Fruit fly (Drosophila melanogaster) whole organism, prepupa: ENCODE results near the gene spn-B.

Experiments
- Blimp-1 ChIP-seq: fragments of 200-800 bp; sonication (Bioruptor generic); optimal IDR thresholded peaks from 3 replicates; lab custom pipeline; 2017; ENCODE audit warnings: missing biosample characterization, missing genetic modification characterization, mild to moderate bottlenecking, moderate library complexity, missing genetic modification reagents
- CG10669 ChIP-seq: fragments of 200-800 bp; sonication (Bioruptor generic); optimal IDR thresholded peaks from 3 replicates; lab custom pipeline; 2018; ENCODE audit warnings: missing biosample characterization, mild to moderate bottlenecking, missing genetic modification characterization, moderate library complexity
- CG11294 ChIP-seq: fragments of 200-800 bp; sonication (Bioruptor generic); IDR thresholded peaks from 2 replicates; pipeline ENCODE4 v1.3.6; 2022; ENCODE audit warnings: missing biosample characterization, missing genetic modification characterization
- CG32006 ChIP-seq: fragments of 200-800 bp; sonication (Bioruptor generic); optimal IDR thresholded peaks from 3 replicates; lab custom pipeline; 2017; ENCODE audit warnings: missing biosample characterization, mild to moderate bottlenecking, missing genetic modification characterization
- CG6276 ChIP-seq: fragments of 200-800 bp; sonication (Bioruptor generic); optimal IDR thresholded peaks from 2 replicates; lab custom pipeline; 2017; ENCODE audit warnings: missing biosample characterization, mild to moderate bottlenecking, missing genetic modification characterization
- CG6854 ChIP-seq: fragments of 200-800 bp; sonication (Bioruptor generic); optimal IDR thresholded peaks from 2 replicates; lab custom pipeline; 2017; ENCODE audit warnings: missing biosample characterization, mild to moderate bottlenecking, missing genetic modification characterization
- CG8319 ChIP-seq: fragments of 200-800 bp; sonication (Bioruptor generic); optimal IDR thresholded peaks from 3 replicates; lab custom pipeline; 2016; ENCODE audit warnings: missing biosample characterization, missing genetic modification characterization
- Eip78C ChIP-seq: fragments of 200-800 bp; sonication (Bioruptor generic); peaks from one replicate; lab custom pipeline; 2016; ENCODE audit warnings: missing biosample characterization, missing genetic modification characterization
- Smox ChIP-seq: fragments of 200-800 bp; sonication (Bioruptor generic); optimal IDR thresholded peaks from 3 replicates; lab custom pipeline; 2016; ENCODE audit warnings: missing biosample characterization, missing genetic modification characterization
- Sox14 ChIP-seq: fragments of 200-800 bp; sonication (Bioruptor generic); optimal IDR thresholded peaks from 3 replicates; lab custom pipeline; 2016; ENCODE audit warnings: missing biosample characterization, missing genetic modification characterization
- dsx ChIP-seq: fragments of 200-800 bp; optimal IDR thresholded peaks from 3 replicates; lab custom pipeline; 2019; ENCODE audit warnings: missing biosample characterization, mild to moderate bottlenecking, missing genetic modification characterization, moderate library complexity; ENCODE audit not compliant: poor library complexity, severe bottlenecking
- eg ChIP-seq: fragments of 200-800 bp; sonication (Bioruptor generic); IDR thresholded peaks from 3 replicates; pipeline ENCODE4 v1.3.6; 2022; ENCODE audit warnings: missing biosample characterization, missing genetic modification characterization
- net ChIP-seq: fragments of 200-800 bp; sonication (Bioruptor generic); optimal IDR thresholded peaks from 3 replicates; lab custom pipeline; 2016; ENCODE audit warnings: missing biosample characterization, missing genetic modification characterization

- TF ChIP-seq CG11294 (no peak), dsx (GFP tag; lab: Kevin White, UChicago) (no peak), eg (GFP tag; lab: Robert Waterston, UW) (no peak), CG32006 (GFP tag; lab: Kevin White, UChicago) (no peak), Blimp-1 (GFP tag; lab: Kevin White, UChicago) (no peak), Sox14 (GFP tag; lab: Kevin White, UChicago) (no peak), CG8319 (GFP tag; lab: Kevin White, UChicago) (no peak), Smox (GFP tag; lab: Kevin White, UChicago) (no peak), CG6276 (GFP tag; lab: Kevin White, UChicago) (no peak), net (no peak), CG10669 (GFP tag; lab: Kevin White, UChicago) (no peak), CG6854 (GFP tag; lab: Kevin White, UChicago) (no peak), Eip78C (GFP tag; lab: Kevin White, UChicago) (no peak)
Measured at dm6 chr3R:14302128-14302527, 25.7 kb upstream of the spn-B start, which contains the start of gene IFT54.
